Worm (Caenorhabditis elegans) whole organism, L1 larva: ENCODE data around the gene clec-78.

ENCODE experiments used
- C34B4.2 ChIP-seq: sonication (generic microtip); optimal IDR thresholded peaks from 2 replicates; lab custom pipeline; 2017; ENCODE audit warnings: mild to moderate bottlenecking, missing genetic modification characterization, missing compliant biosample characterization
- ceh-82 ChIP-seq, 3 experiments: fragments of 150-350 bp in 1 of 3; sonication (generic microtip) in 2 of 3; optimal IDR thresholded peaks; 2 replicates each; lab custom pipeline; 2014 to 2017; ENCODE audit warnings: missing biosample characterization in 3 of 3, missing genetic modification characterization in 3 of 3
- elt-2 ChIP-seq: sonication (generic microtip); optimal IDR thresholded peaks from 2 replicates; lab custom pipeline; 2016; ENCODE audit warnings: missing genetic modification characterization, mild to moderate bottlenecking, inconsistent platforms, missing compliant biosample characterization, missing genetic modification reagents
- ets-5 ChIP-seq: fragments of 200-800 bp; sonication (Bioruptor generic); IDR thresholded peaks from 2 replicates; pipeline ENCODE4 v1.3.6; 2022; ENCODE audit warnings: missing genetic modification characterization, missing compliant biosample characterization
- lin-13 ChIP-seq: fragments of 150-350 bp; optimal IDR thresholded peaks from 2 replicates; lab custom pipeline; 2014; ENCODE audit warnings: missing biosample characterization, missing genetic modification reagents, missing genetic modification characterization
- lin-39 ChIP-seq: fragments of 150-350 bp; optimal IDR thresholded peaks from 2 replicates; lab custom pipeline; 2014; ENCODE audit warnings: missing biosample characterization, missing genetic modification reagents, missing genetic modification characterization
- lsy-2 ChIP-seq, 2 experiments: fragments of 150-350 bp; optimal IDR thresholded peaks; 2 replicates each; lab custom pipeline; 2014; ENCODE audit warnings: missing biosample characterization in 2 of 2, missing genetic modification characterization in 2 of 2
- nhr-11 ChIP-seq: fragments of 150-350 bp; optimal IDR thresholded peaks from 2 replicates; lab custom pipeline; 2014; ENCODE audit warnings: missing biosample characterization, missing genetic modification characterization
- nhr-47 ChIP-seq: sonication (generic microtip); optimal IDR thresholded peaks from 2 replicates; lab custom pipeline; 2016; ENCODE audit warnings: mild to moderate bottlenecking, missing genetic modification characterization, moderate library complexity, missing compliant biosample characterization
- nhr-76 ChIP-seq: sonication (generic microtip); optimal IDR thresholded peaks from 2 replicates; lab custom pipeline; 2017; ENCODE audit warnings: missing biosample characterization, missing genetic modification characterization
- nhr-85 ChIP-seq: sonication (generic microtip); peaks from one replicate; lab custom pipeline; 2016; ENCODE audit warnings: missing genetic modification characterization, inconsistent platforms, missing compliant biosample characterization
- pqm-1 ChIP-seq: sonication (generic microtip); optimal IDR thresholded peaks from 3 replicates; lab custom pipeline; 2017; ENCODE audit warnings: missing biosample characterization, missing genetic modification characterization
- snpc-4 ChIP-seq: fragments of 150-350 bp; optimal IDR thresholded peaks from 2 replicates; lab custom pipeline; 2014; ENCODE audit warnings: missing biosample characterization, missing genetic modification characterization
- ztf-4 ChIP-seq: fragments of 150-350 bp; optimal IDR thresholded peaks from 2 replicates; lab custom pipeline; 2014; ENCODE audit warnings: missing biosample characterization, missing genetic modification characterization

- TF ChIP-seq ets-5 (GFP tag; lab: Robert Waterston, UW) = no peak
- no peak for TF ChIP-seq lin-13 (GFP tag; lab: Kevin White, UChicago)
- no peak for TF ChIP-seq elt-2
- TF ChIP-seq nhr-76 (tag; lab: Kevin White, UChicago) = no peak
- no peak for TF ChIP-seq lin-39 (tag; lab: Kevin White, UChicago)
- TF ChIP-seq snpc-4 (tag; lab: Kevin White, UChicago) = no peak
- no peak for TF ChIP-seq C34B4.2
- no peak for TF ChIP-seq pqm-1
- no peak for TF ChIP-seq ztf-4 (tag; lab: Kevin White, UChicago)
- no peak for TF ChIP-seq nhr-47 (tag; lab: Kevin White, UChicago)
- TF ChIP-seq ceh-82 (tag; optimal IDR thresholded peaks at IDR 0.05; lab: Kevin White, UChicago) = no peak
- TF ChIP-seq nhr-11 (tag; lab: Kevin White, UChicago) = no peak
- TF ChIP-seq lsy-2 (tag; optimal IDR thresholded peaks at IDR 0.05; lab: Kevin White, UChicago) = no peak
- TF ChIP-seq nhr-85 (tag; lab: Kevin White, UChicago) = no peak
These were observed 770 bp upstream of the clec-78 start for ce11 chrIV:3988132-3988531.
